Worm (Caenorhabditis elegans) whole organism, L1 larva: ENCODE results near the gene mdt-4.

Experiments
- F16B12.6 ChIP-seq: fragments of 150-350 bp; optimal IDR thresholded peaks from 2 replicates; lab custom pipeline; 2014; ENCODE audit warnings: missing biosample characterization, missing genetic modification characterization
- ama-1 ChIP-seq: fragments of 150-350 bp; optimal IDR thresholded peaks from 2 replicates; lab custom pipeline; 2014
- dpl-1 ChIP-seq, 3 experiments: fragments of 150-350 bp in 2 of 3; sonication (generic microtip) in 1 of 3; optimal IDR thresholded peaks; 2 replicates each; lab custom pipeline; 2014 to 2017; ENCODE audit warnings: missing biosample characterization in 3 of 3, missing genetic modification characterization in 3 of 3, missing genetic modification reagents in 3 of 3
- elt-3 ChIP-seq, 6 experiments: fragments of 150-350 bp in 1 of 6; sonication (generic microtip); optimal IDR thresholded peaks; 2 replicates each; lab custom pipeline; 2017 to 2018; ENCODE audit warnings: missing biosample characterization in 6 of 6, missing genetic modification characterization in 6 of 6, inconsistent platforms in 1 of 6
- ets-5 ChIP-seq: fragments of 200-800 bp; sonication (Bioruptor generic); IDR thresholded peaks from 2 replicates; pipeline ENCODE4 v1.3.6; 2022; ENCODE audit warnings: missing genetic modification characterization, missing compliant biosample characterization
- lin-13 ChIP-seq: fragments of 150-350 bp; optimal IDR thresholded peaks from 2 replicates; lab custom pipeline; 2014; ENCODE audit warnings: missing biosample characterization, missing genetic modification reagents, missing genetic modification characterization
- nhr-11 ChIP-seq: fragments of 150-350 bp; optimal IDR thresholded peaks from 2 replicates; lab custom pipeline; 2014; ENCODE audit warnings: missing biosample characterization, missing genetic modification characterization
- nhr-12 ChIP-seq: sonication (generic microtip); optimal IDR thresholded peaks from 2 replicates; lab custom pipeline; 2017; ENCODE audit warnings: missing biosample characterization, missing genetic modification characterization
- nhr-28 ChIP-seq: fragments of 150-350 bp; optimal IDR thresholded peaks from 2 replicates; lab custom pipeline; 2014; ENCODE audit warnings: missing biosample characterization, missing genetic modification characterization
- pqm-1 ChIP-seq: sonication (generic microtip); optimal IDR thresholded peaks from 3 replicates; lab custom pipeline; 2017; ENCODE audit warnings: missing biosample characterization, missing genetic modification characterization
- snpc-4 ChIP-seq: fragments of 150-350 bp; optimal IDR thresholded peaks from 2 replicates; lab custom pipeline; 2014; ENCODE audit warnings: missing biosample characterization, missing genetic modification characterization

ce11 chrII:4968863-4969262 lies 25.1 kb upstream of the mdt-4 start, which contains the start of gene shc-2:
- TF ChIP-seq F16B12.6 (tag; lab: Kevin White, UChicago) (no peak), snpc-4 (tag; lab: Kevin White, UChicago) (no peak), ama-1 (no peak), lin-13 (GFP tag; lab: Kevin White, UChicago) (no peak), nhr-12 (tag; lab: Kevin White, UChicago) (no peak), ets-5 (GFP tag; lab: Robert Waterston, UW) (no peak), pqm-1 (tag; lab: Kevin White, UChicago) (no peak), elt-3 (tag; optimal IDR thresholded peaks at IDR 0.05; lab: Kevin White, UChicago) (no peak), nhr-11 (no peak), nhr-28 (tag; lab: Kevin White, UChicago) (no peak), dpl-1 (GFP tag; optimal IDR thresholded peaks at IDR 0.05; lab: Kevin White, UChicago) (no peak)
